Worm (Caenorhabditis elegans) whole organism, young adult: Measurements from ENCODE around the gene R05A10.3.

Source experiments
- B0019.2 ChIP-seq: fragments of 200-800 bp; sonication (Bioruptor generic); conservative IDR thresholded peaks from 2 replicates; pipeline ENCODE4 v1.3.6; 2022; ENCODE audit warnings: missing genetic modification reagents, missing genetic modification characterization, missing compliant biosample characterization
- B0336.3 ChIP-seq: fragments of 200-800 bp; sonication (Bioruptor generic); IDR thresholded peaks from 2 replicates; pipeline ENCODE4 v1.3.6; 2022; ENCODE audit warnings: missing genetic modification characterization, missing compliant biosample characterization
- C17E4.6 ChIP-seq: fragments of 200-800 bp; sonication (Bioruptor generic); IDR thresholded peaks from 2 replicates; pipeline ENCODE4 v1.3.6; 2022; ENCODE audit warnings: missing genetic modification reagents, missing genetic modification characterization, missing compliant biosample characterization
- F22D6.2 ChIP-seq: sonication (generic microtip); optimal IDR thresholded peaks from 2 replicates; lab custom pipeline; 2016; ENCODE audit warnings: mild to moderate bottlenecking, missing genetic modification characterization, missing compliant biosample characterization
- F23B12.7 ChIP-seq: sonication (generic microtip); optimal IDR thresholded peaks from 2 replicates; lab custom pipeline; 2017; ENCODE audit warnings: missing genetic modification characterization, mild to moderate bottlenecking, missing compliant biosample characterization, antibody characterized with exemption, moderate library complexity; ENCODE audit not compliant: insufficient read depth
- F33H1.4 ChIP-seq: fragments of 200-800 bp; sonication (Bioruptor generic); IDR thresholded peaks from 2 replicates; pipeline ENCODE4 v1.3.6; 2022; ENCODE audit warnings: missing genetic modification reagents, missing genetic modification characterization, missing compliant biosample characterization
- F57A8.1 ChIP-seq: fragments of 200-800 bp; sonication (Bioruptor generic); optimal IDR thresholded peaks from 2 replicates; lab custom pipeline; 2018; ENCODE audit warnings: mild to moderate bottlenecking, missing genetic modification characterization, moderate library complexity, missing compliant biosample characterization
- K11D2.4 ChIP-seq: fragments of 200-800 bp; sonication (Bioruptor generic); IDR thresholded peaks from 2 replicates; pipeline ENCODE4 v1.3.6; 2022; ENCODE audit warnings: missing genetic modification reagents, missing genetic modification characterization, missing compliant biosample characterization
- T26A5.8 ChIP-seq: sonication (generic microtip); optimal IDR thresholded peaks from 2 replicates; lab custom pipeline; 2016; ENCODE audit warnings: missing genetic modification characterization, missing compliant biosample characterization
- Y56A3A.18 ChIP-seq: fragments of 200-800 bp; sonication (Bioruptor generic); IDR thresholded peaks from 2 replicates; pipeline ENCODE4 v1.3.6; 2022; ENCODE audit warnings: missing genetic modification reagents, missing genetic modification characterization, missing compliant biosample characterization
- aptf-2 ChIP-seq: fragments of 200-800 bp; sonication (Bioruptor generic); conservative IDR thresholded peaks from 2 replicates; pipeline ENCODE4 v1.3.6; 2022; ENCODE audit warnings: missing genetic modification reagents, missing genetic modification characterization, missing compliant biosample characterization
- attf-3 ChIP-seq: fragments of 200-800 bp; sonication (Bioruptor generic); conservative IDR thresholded peaks from 2 replicates; pipeline ENCODE4 v1.3.6; 2022; ENCODE audit warnings: missing genetic modification reagents, missing genetic modification characterization, missing compliant biosample characterization
- cebp-2 ChIP-seq: fragments of 200-800 bp; sonication (Bioruptor generic); IDR thresholded peaks from 2 replicates; pipeline ENCODE4 v1.3.6; 2022; ENCODE audit warnings: missing genetic modification characterization, missing compliant biosample characterization
- ceh-40 ChIP-seq: fragments of 200-800 bp; sonication (Bioruptor generic); IDR thresholded peaks from 2 replicates; pipeline ENCODE4 v1.3.6; 2022; ENCODE audit warnings: missing genetic modification characterization, missing compliant biosample characterization
- ceh-58 ChIP-seq: fragments of 200-800 bp; sonication (Bioruptor generic); IDR thresholded peaks from 2 replicates; pipeline ENCODE4 v1.3.6; 2022; ENCODE audit warnings: missing genetic modification characterization, missing compliant biosample characterization
- ceh-79 ChIP-seq: sonication (generic microtip); optimal IDR thresholded peaks from 2 replicates; lab custom pipeline; 2017; ENCODE audit warnings: mild to moderate bottlenecking, missing genetic modification characterization, missing compliant biosample characterization
- ceh-91 ChIP-seq: fragments of 200-800 bp; sonication (Bioruptor generic); IDR thresholded peaks from 2 replicates; pipeline ENCODE4 v1.3.6; 2022; ENCODE audit warnings: missing genetic modification reagents, missing genetic modification characterization, missing compliant biosample characterization
- chd-7 ChIP-seq: sonication (generic microtip); optimal IDR thresholded peaks from 2 replicates; lab custom pipeline; 2016; ENCODE audit warnings: mild to moderate bottlenecking, missing genetic modification characterization, moderate library complexity, missing compliant biosample characterization
- dpff-1 ChIP-seq: sonication (generic microtip); optimal IDR thresholded peaks from 2 replicates; lab custom pipeline; 2017; ENCODE audit warnings: mild to moderate bottlenecking, missing genetic modification characterization, missing compliant biosample characterization
- dpl-1 ChIP-seq: fragments of 150-350 bp; optimal IDR thresholded peaks from 2 replicates; lab custom pipeline; 2014; ENCODE audit warnings: missing biosample characterization, missing genetic modification reagents, missing genetic modification characterization
- egl-44 ChIP-seq: fragments of 200-800 bp; sonication (Bioruptor generic); IDR thresholded peaks from 2 replicates; pipeline ENCODE4 v1.3.6; 2022; ENCODE audit warnings: missing genetic modification reagents, missing genetic modification characterization, missing compliant biosample characterization
- hmg-1.2 ChIP-seq: fragments of 200-800 bp; sonication (Bioruptor generic); IDR thresholded peaks from 2 replicates; pipeline ENCODE4 v1.3.6; 2022; ENCODE audit warnings: missing genetic modification reagents, missing genetic modification characterization, missing compliant biosample characterization
- let-607 ChIP-seq, 2 experiments: fragments of 200-800 bp in 1 of 2; sonication (Bioruptor generic) in 1 of 2; sonication (generic microtip) in 1 of 2; optimal IDR thresholded peaks; 2 replicates each; lab custom pipeline; 2016 to 2018; ENCODE audit warnings: mild to moderate bottlenecking in 2 of 2, missing compliant biosample characterization in 2 of 2, missing genetic modification characterization in 2 of 2, moderate library complexity in 2 of 2, missing genotype in 1 of 2
- lir-1 ChIP-seq: fragments of 200-800 bp; sonication (Bioruptor generic); conservative IDR thresholded peaks from 2 replicates; pipeline ENCODE4 v1.3.6; 2022; ENCODE audit warnings: missing genetic modification reagents, missing genetic modification characterization, missing compliant biosample characterization
- lsl-1 ChIP-seq: fragments of 200-800 bp; sonication (Bioruptor generic); optimal IDR thresholded peaks from 2 replicates; lab custom pipeline; 2018; ENCODE audit warnings: mild to moderate bottlenecking, missing genetic modification characterization, moderate library complexity, missing compliant biosample characterization
- madf-10 ChIP-seq: sonication (generic microtip); optimal IDR thresholded peaks from 2 replicates; lab custom pipeline; 2016; ENCODE audit warnings: mild to moderate bottlenecking, missing genetic modification characterization, missing compliant biosample characterization
- madf-8 ChIP-seq: fragments of 200-800 bp; sonication (Bioruptor generic); conservative IDR thresholded peaks from 2 replicates; pipeline ENCODE4 v1.3.6; 2022; ENCODE audit warnings: missing genetic modification reagents, missing genetic modification characterization, missing compliant biosample characterization
- mel-28 ChIP-seq: sonication (generic microtip); optimal IDR thresholded peaks from 2 replicates; lab custom pipeline; 2016; ENCODE audit warnings: borderline replicate concordance, mild to moderate bottlenecking, missing genetic modification characterization, missing compliant biosample characterization
- nhr-179 ChIP-seq: sonication (generic microtip); optimal IDR thresholded peaks from 2 replicates; lab custom pipeline; 2016; ENCODE audit warnings: mild to moderate bottlenecking, missing genetic modification characterization, missing compliant biosample characterization
- nhr-27 ChIP-seq: fragments of 200-800 bp; sonication (Bioruptor generic); optimal IDR thresholded peaks from 2 replicates; lab custom pipeline; 2018; ENCODE audit warnings: mild to moderate bottlenecking, missing genetic modification characterization, moderate library complexity, missing compliant biosample characterization
- pbrm-1 ChIP-seq: fragments of 200-800 bp; sonication (Bioruptor generic); IDR thresholded peaks from 2 replicates; pipeline ENCODE4 v1.3.6; 2022; ENCODE audit warnings: missing genetic modification reagents, missing genetic modification characterization, missing compliant biosample characterization
- rcor-1 ChIP-seq: fragments of 200-800 bp; sonication (Bioruptor generic); IDR thresholded peaks from 2 replicates; pipeline ENCODE4 v1.3.6; 2022; ENCODE audit warnings: missing genetic modification reagents, missing genetic modification characterization, missing compliant biosample characterization
- somi-1 ChIP-seq: fragments of 200-800 bp; sonication (Bioruptor generic); optimal IDR thresholded peaks from 2 replicates; lab custom pipeline; 2018; ENCODE audit warnings: mild to moderate bottlenecking, missing genetic modification characterization, missing compliant biosample characterization
- sptf-2 ChIP-seq: fragments of 200-800 bp; sonication (Bioruptor generic); optimal IDR thresholded peaks from 2 replicates; lab custom pipeline; 2018; ENCODE audit warnings: mild to moderate bottlenecking, missing genetic modification characterization, missing compliant biosample characterization
- unc-130 ChIP-seq: sonication (generic microtip); optimal IDR thresholded peaks from 2 replicates; lab custom pipeline; 2016; ENCODE audit warnings: missing genetic modification reagents, missing genetic modification characterization, missing compliant biosample characterization
- unc-62 ChIP-seq: fragments of 150-350 bp; optimal IDR thresholded peaks from 2 replicates; lab custom pipeline; 2014; ENCODE audit warnings: missing biosample characterization, missing genetic modification reagents, missing genetic modification characterization
- xnd-1 ChIP-seq: sonication (generic microtip); optimal IDR thresholded peaks from 2 replicates; lab custom pipeline; 2016; ENCODE audit warnings: missing genotype, missing genetic modification reagents, missing genetic modification characterization, missing compliant biosample characterization
- zfh-2 ChIP-seq: fragments of 200-800 bp; sonication (Bioruptor generic); conservative IDR thresholded peaks from 2 replicates; pipeline ENCODE4 v1.3.6; 2022; ENCODE audit warnings: missing genetic modification reagents, missing genetic modification characterization, missing compliant biosample characterization
- zim-3 ChIP-seq: sonication (generic microtip); optimal IDR thresholded peaks from 2 replicates; lab custom pipeline; 2017; ENCODE audit warnings: mild to moderate bottlenecking, missing genetic modification characterization, moderate library complexity, missing compliant biosample characterization
- ztf-18 ChIP-seq: sonication (generic microtip); optimal IDR thresholded peaks from 2 replicates; lab custom pipeline; 2016; ENCODE audit warnings: missing genotype, mild to moderate bottlenecking, missing genetic modification characterization, missing compliant biosample characterization
- ztf-3 ChIP-seq: fragments of 200-800 bp; sonication (Bioruptor generic); optimal IDR thresholded peaks from 2 replicates; lab custom pipeline; 2018; ENCODE audit warnings: mild to moderate bottlenecking, missing genetic modification characterization, missing compliant biosample characterization

Gene R05A10.3

ce11 chrIV:14224912-14225311, 48.6 kb upstream of the R05A10.3 start (continued):
- TF ChIP-seq unc-62 (GFP tag; lab: Kevin White, UChicago) = no peak
- TF ChIP-seq ztf-18 = peak; percentile 88
- TF ChIP-seq xnd-1 (tag; lab: Kevin White, UChicago) = no peak
- no peak; the same call in 1 of the 2 replicates for TF ChIP-seq B0336.3 (GFP tag; lab: Robert Waterston, UW)
- no peak for TF ChIP-seq let-607 (tag; optimal IDR thresholded peaks at IDR 0.05; lab: Kevin White, UChicago)
- 0 out of 2 replicates have a peak, but pooled peaks have one; percentile 70 for TF ChIP-seq ceh-40 (GFP tag; lab: Robert Waterston, UW)
- no peak for TF ChIP-seq dpl-1 (GFP tag; lab: Kevin White, UChicago)
- peak; percentile 88 for TF ChIP-seq rcor-1 (GFP tag; lab: Robert Waterston, UW)
- no peak for TF ChIP-seq dpff-1 (tag; lab: Kevin White, UChicago)
- TF ChIP-seq aptf-2 (GFP tag; lab: Robert Waterston, UW) = no peak
- peak; percentile 71 for TF ChIP-seq hmg-1.2 (GFP tag; lab: Robert Waterston, UW)
- no peak for TF ChIP-seq lir-1 (GFP tag; lab: Robert Waterston, UW)
- no peak for TF ChIP-seq nhr-27
- peak; percentile 81 for TF ChIP-seq pbrm-1
- no peak for TF ChIP-seq madf-8
- TF ChIP-seq zfh-2 (GFP tag; lab: Robert Waterston, UW) = no peak
- TF ChIP-seq somi-1 (GFP tag; lab: Kevin White, UChicago) = peak; percentile 16
- TF ChIP-seq ztf-3 (GFP tag; lab: Kevin White, UChicago) = no peak
- no peak for TF ChIP-seq mel-28
- peak; percentile 24 for TF ChIP-seq chd-7 (tag; lab: Kevin White, UChicago)
- TF ChIP-seq attf-3 = no peak
- no peak for TF ChIP-seq nhr-179 (tag; lab: Kevin White, UChicago)
- 0 out of 2 replicates have a peak, but pooled peaks have one; percentile 66 for TF ChIP-seq ceh-58 (GFP tag; lab: Robert Waterston, UW)
- no peak for TF ChIP-seq C17E4.6 (GFP tag; lab: Robert Waterston, UW)
- peak; percentile 78 for TF ChIP-seq F23B12.7 (tag; lab: Kevin White, UChicago)
- no peak for TF ChIP-seq unc-130 (GFP tag; lab: Kevin White, UChicago)
- TF ChIP-seq T26A5.8 (tag; lab: Kevin White, UChicago) = no peak
- peak; percentile 92 for TF ChIP-seq sptf-2 (GFP tag; lab: Kevin White, UChicago)
- TF ChIP-seq ceh-91 (GFP tag; lab: Robert Waterston, UW) = peak; percentile 20; the same call in 1 of the 2 replicates
- TF ChIP-seq F57A8.1 = peak; percentile 71
- 0 out of 2 replicates have a peak, but pooled peaks have one; percentile 40 for TF ChIP-seq B0019.2 (GFP tag; lab: Robert Waterston, UW)
- TF ChIP-seq K11D2.4 (GFP tag; lab: Robert Waterston, UW) = peak; percentile 51; the same call in 1 of the 2 replicates
- TF ChIP-seq ceh-79 = no peak
- TF ChIP-seq lsl-1 = peak; percentile 49
- peak; percentile 4 for TF ChIP-seq zim-3 (tag; lab: Kevin White, UChicago)
- TF ChIP-seq Y56A3A.18 (GFP tag; lab: Robert Waterston, UW) = peak; percentile 69; the same call in 1 of the 2 replicates
- TF ChIP-seq egl-44 = peak; percentile 67; the same call in 1 of the 2 replicates
- peak; percentile 58 for TF ChIP-seq F33H1.4 (GFP tag; lab: Robert Waterston, UW)
- no peak for TF ChIP-seq F22D6.2 (tag; lab: Kevin White, UChicago)
- peak; percentile 33 for TF ChIP-seq madf-10
- TF ChIP-seq cebp-2 (GFP tag; lab: Robert Waterston, UW) = peak; percentile 94
